Worm (Caenorhabditis elegans): ENCODE measurements around the gene npr-3.

npr-3 gene

ce11 chrIV:11475080-11475479 lies 15.3 kb downstream of the npr-3 start:
- TF ChIP-seq elt-3 (tag; optimal IDR thresholded peaks at IDR 0.05) = no peak

ce11 chrIV:11479095-11479494 lies 19.3 kb downstream of the npr-3 start, which contains the start of gene catp-8:
Gene catp-8, minus strand, starts transcription at chrIV:11479251.
- no peak for TF ChIP-seq zip-8 (tag; optimal IDR thresholded peaks at IDR 0.05)
- no peak for TF ChIP-seq bed-3 (GFP tag; optimal IDR thresholded peaks at IDR 0.05)
- TF ChIP-seq ceh-83 (GFP tag; optimal IDR thresholded peaks at IDR 0.05) = no peak
- no peak for TF ChIP-seq lin-13 (tag; optimal IDR thresholded peaks at IDR 0.05)
- TF ChIP-seq lin-32 (GFP tag; optimal IDR thresholded peaks at IDR 0.05) = no peak
- TF ChIP-seq elt-1 (tag; optimal IDR thresholded peaks at IDR 0.05; ENCODE audit: borderline replicate concordance, insufficient read depth) = no peak

- TF ChIP-seq ces-1 (GFP tag; optimal IDR thresholded peaks at IDR 0.05) (peak; percentile 49), mep-1 (tag; optimal IDR thresholded peaks at IDR 0.05) (peak; percentile 75), sem-2 (GFP tag; optimal IDR thresholded peaks at IDR 0.05) (no peak), snpc-4 (tag; optimal IDR thresholded peaks at IDR 0.05) (no peak), nhr-76 (tag; optimal IDR thresholded peaks at IDR 0.05) (no peak), lin-32 (GFP tag; optimal IDR thresholded peaks at IDR 0.05) (no peak), mab-5 (tag; optimal IDR thresholded peaks at IDR 0.05) (peak; percentile 72), lin-13 (tag; optimal IDR thresholded peaks at IDR 0.05) (peak; percentile 45), elt-3 (tag; optimal IDR thresholded peaks at IDR 0.05) (no peak), cnd-1 (tag; optimal IDR thresholded peaks at IDR 0.05) (no peak), lsy-2 (tag; optimal IDR thresholded peaks at IDR 0.05) (peak; percentile 55), mls-2 (tag; optimal IDR thresholded peaks at IDR 0.05) (peak; percentile 11), ceh-43 (GFP tag; optimal IDR thresholded peaks at IDR 0.05) (no peak), bed-3 (GFP tag; optimal IDR thresholded peaks at IDR 0.05) (no peak), nhr-237 (tag; optimal IDR thresholded peaks at IDR 0.05) (peak; percentile 34)
Observed at ce11 chrIV:11480027-11480896, 20.5 kb downstream of the npr-3 start, which contains the start of the genes mbf-1 and nse-4. Gene mbf-1, minus strand, starts transcription at chrIV:11480369. Gene nse-4, plus strand, starts transcription at chrIV:11480846.

ce11 chrIV:11486859-11487258 lies 27.1 kb downstream of the npr-3 start:
- TF ChIP-seq mep-1 (tag; optimal IDR thresholded peaks at IDR 0.05) = no peak
- TF ChIP-seq sptf-1 (tag; optimal IDR thresholded peaks at IDR 0.05) = no peak
- no peak for TF ChIP-seq ces-1 (GFP tag; optimal IDR thresholded peaks at IDR 0.05)
- TF ChIP-seq nhr-76 (tag; optimal IDR thresholded peaks at IDR 0.05) = no peak
- no peak for TF ChIP-seq hlh-1 (tag; optimal IDR thresholded peaks at IDR 0.05)
- no peak for TF ChIP-seq lin-13 (tag; optimal IDR thresholded peaks at IDR 0.05)
- TF ChIP-seq sem-2 (GFP tag; optimal IDR thresholded peaks at IDR 0.05) = no peak
- TF ChIP-seq bed-3 (GFP tag; optimal IDR thresholded peaks at IDR 0.05) = no peak
- TF ChIP-seq nhr-12 (tag; optimal IDR thresholded peaks at IDR 0.05) = no peak
- TF ChIP-seq M03D4.4 (tag; optimal IDR thresholded peaks at IDR 0.05) = no peak
- TF ChIP-seq ceh-43 (GFP tag; optimal IDR thresholded peaks at IDR 0.05) = no peak
- no peak for TF ChIP-seq drap-1 (GFP tag; optimal IDR thresholded peaks at IDR 0.05)
- no peak for TF ChIP-seq elt-1 (tag; optimal IDR thresholded peaks at IDR 0.05; ENCODE audit: borderline replicate concordance, insufficient read depth)
- no peak for TF ChIP-seq flh-1 (GFP tag; optimal IDR thresholded peaks at IDR 0.05)
- TF ChIP-seq nhr-237 (tag; optimal IDR thresholded peaks at IDR 0.05) = no peak
- TF ChIP-seq mab-5 (tag; optimal IDR thresholded peaks at IDR 0.05) = no peak

- TF ChIP-seq cnd-1 (tag; optimal IDR thresholded peaks at IDR 0.05) (no peak), unc-39 (tag; optimal IDR thresholded peaks at IDR 0.05) (no peak), sptf-1 (tag; optimal IDR thresholded peaks at IDR 0.05) (no peak), pha-4 (tag; optimal IDR thresholded peaks at IDR 0.05) (no peak), flh-1 (GFP tag; optimal IDR thresholded peaks at IDR 0.05) (no peak), unc-62 (GFP tag; optimal IDR thresholded peaks at IDR 0.05) (no peak)
Observed at ce11 chrIV:11487889-11488556, 28.2 kb downstream of the npr-3 start.

- no peak for TF ChIP-seq M03D4.4 (tag; optimal IDR thresholded peaks at IDR 0.05)
- no peak for TF ChIP-seq tbx-8 (GFP tag; optimal IDR thresholded peaks at IDR 0.05)
Observed at ce11 chrIV:11489077-11489476, 29.3 kb downstream of the npr-3 start.
